Worm (Caenorhabditis elegans) whole organism, L4 larva: ENCODE measurements around the gene T05G5.1.
A peak's percentile ranks its signal among the peaks of the same experiment; 100 is the strongest.

Experiments
- F10B5.3 ChIP-seq: sonication (generic microtip); optimal IDR thresholded peaks from 2 replicates; lab custom pipeline; 2016; ENCODE audit warnings: mild to moderate bottlenecking, missing genetic modification characterization, missing compliant biosample characterization
- F26F4.8 ChIP-seq: fragments of 200-800 bp; sonication (Bioruptor generic); conservative IDR thresholded peaks from 2 replicates; pipeline ENCODE4 v1.3.6; 2022; ENCODE audit warnings: missing genetic modification characterization, missing compliant biosample characterization
- F44E2.7 ChIP-seq: fragments of 200-800 bp; sonication (Bioruptor generic); IDR thresholded peaks from 2 replicates; pipeline ENCODE4 v2.1.2; 2022; ENCODE audit warnings: missing genetic modification characterization, missing compliant biosample characterization
- R02D3.7 ChIP-seq: fragments of 150-350 bp; sonication (generic microtip); optimal IDR thresholded peaks from 3 replicates; lab custom pipeline; 2014; ENCODE audit warnings: missing biosample characterization, missing genetic modification characterization
- T20F7.1 ChIP-seq: fragments of 200-800 bp; sonication (Bioruptor generic); optimal IDR thresholded peaks from 2 replicates; lab custom pipeline; 2018; ENCODE audit warnings: mild to moderate bottlenecking, missing genetic modification characterization, missing compliant biosample characterization
- T26A8.4 ChIP-seq: fragments of 200-800 bp; sonication (Bioruptor generic); IDR thresholded peaks from 2 replicates; pipeline ENCODE4 v1.3.6; 2022; ENCODE audit warnings: missing genetic modification characterization, missing compliant biosample characterization
- Y48G9A.11 ChIP-seq: fragments of 200-800 bp; sonication (Bioruptor generic); IDR thresholded peaks from 2 replicates; pipeline ENCODE4 v1.3.6; 2022; ENCODE audit warnings: missing genetic modification reagents, missing genetic modification characterization, missing compliant biosample characterization
- Y5F2A.4 ChIP-seq: fragments of 200-800 bp; sonication (Bioruptor generic); optimal IDR thresholded peaks from 2 replicates; lab custom pipeline; 2018; ENCODE audit warnings: mild to moderate bottlenecking, missing genetic modification characterization, missing compliant biosample characterization
- Y75B8A.6 ChIP-seq: fragments of 200-800 bp; sonication (Bioruptor generic); IDR thresholded peaks from 2 replicates; pipeline ENCODE4 v1.3.6; 2022; ENCODE audit warnings: missing genetic modification reagents, missing genetic modification characterization, missing compliant biosample characterization
- ZK337.2 ChIP-seq: fragments of 200-800 bp; sonication (Bioruptor generic); IDR thresholded peaks from 2 replicates; pipeline ENCODE4 v1.3.6; 2022; ENCODE audit warnings: missing genetic modification reagents, missing genetic modification characterization, missing compliant biosample characterization
- ZK546.5 ChIP-seq, 2 experiments: sonication (generic microtip); optimal IDR thresholded peaks; 2 replicates each; lab custom pipeline; 2017; ENCODE audit warnings: missing biosample characterization in 2 of 2, missing genetic modification characterization in 2 of 2
- ama-1 ChIP-seq: fragments of 150-350 bp; optimal IDR thresholded peaks from 2 replicates; lab custom pipeline; 2014; ENCODE audit warnings: inconsistent platforms, mixed read lengths
- attf-4 ChIP-seq: sonication (generic microtip); optimal IDR thresholded peaks from 3 replicates; lab custom pipeline; 2017; ENCODE audit warnings: missing biosample characterization, missing genetic modification characterization
- ceh-20 ChIP-seq: fragments of 200-800 bp; sonication (Bioruptor generic); IDR thresholded peaks from 2 replicates; pipeline ENCODE4 v1.3.6; 2022; ENCODE audit warnings: missing genetic modification reagents, missing genetic modification characterization, missing compliant biosample characterization
- ceh-44 ChIP-seq: fragments of 200-800 bp; sonication (Bioruptor generic); IDR thresholded peaks from 2 replicates; pipeline ENCODE4 v1.3.6; 2022; ENCODE audit warnings: missing genetic modification reagents, missing genetic modification characterization, missing compliant biosample characterization
- ceh-62 ChIP-seq: sonication (generic microtip); optimal IDR thresholded peaks from 2 replicates; lab custom pipeline; 2017; ENCODE audit warnings: missing biosample characterization, missing genetic modification characterization
- cey-2 ChIP-seq: sonication (generic microtip); optimal IDR thresholded peaks from 3 replicates; lab custom pipeline; 2017; ENCODE audit warnings: missing genetic modification characterization, mild to moderate bottlenecking, missing compliant biosample characterization, antibody characterized with exemption, borderline replicate concordance; ENCODE audit not compliant: insufficient read depth
- ctbp-1 ChIP-seq: fragments of 200-800 bp; sonication (Bioruptor generic); IDR thresholded peaks from 2 replicates; pipeline ENCODE4 v1.3.6; 2022; ENCODE audit warnings: missing genetic modification reagents, missing genetic modification characterization, missing compliant biosample characterization
- daf-19 ChIP-seq: fragments of 200-800 bp; sonication (Bioruptor generic); conservative IDR thresholded peaks from 2 replicates; pipeline ENCODE4 v1.3.6; 2022; ENCODE audit warnings: missing genetic modification characterization, missing compliant biosample characterization
- daf-8 ChIP-seq: fragments of 200-800 bp; sonication (Bioruptor generic); IDR thresholded peaks from 2 replicates; pipeline ENCODE4 v1.3.6; 2022; ENCODE audit warnings: missing genetic modification characterization, missing compliant biosample characterization
- egl-27 ChIP-seq: sonication (generic microtip); optimal IDR thresholded peaks from 3 replicates; lab custom pipeline; 2017; ENCODE audit warnings: missing biosample characterization, missing genetic modification reagents, missing genetic modification characterization
- egl-43 ChIP-seq: fragments of 200-800 bp; sonication (Bioruptor generic); IDR thresholded peaks from 2 replicates; pipeline ENCODE4 v1.3.6; 2022; ENCODE audit warnings: missing genetic modification reagents, missing genetic modification characterization, missing compliant biosample characterization
- fkh-10 ChIP-seq: fragments of 150-350 bp; optimal IDR thresholded peaks from 2 replicates; lab custom pipeline; 2014; ENCODE audit warnings: missing biosample characterization, missing genetic modification reagents, missing genetic modification characterization
- gei-8 ChIP-seq: fragments of 200-800 bp; sonication (Bioruptor generic); optimal IDR thresholded peaks from 2 replicates; lab custom pipeline; 2018; ENCODE audit warnings: mild to moderate bottlenecking, missing genetic modification characterization, missing compliant biosample characterization
- hlh-11 ChIP-seq: fragments of 200-800 bp; sonication (Bioruptor generic); optimal IDR thresholded peaks from 2 replicates; lab custom pipeline; 2018; ENCODE audit warnings: mild to moderate bottlenecking, missing genetic modification characterization, missing compliant biosample characterization
- hlh-30 ChIP-seq: sonication (generic microtip); optimal IDR thresholded peaks from 2 replicates; lab custom pipeline; 2017; ENCODE audit warnings: antibody characterized with exemption, mild to moderate bottlenecking, missing genetic modification characterization, missing compliant biosample characterization; ENCODE audit not compliant: insufficient read depth
- hmg-1.1 ChIP-seq: fragments of 200-800 bp; sonication (Bioruptor generic); IDR thresholded peaks from 2 replicates; pipeline ENCODE4 v1.3.6; 2022; ENCODE audit warnings: missing genetic modification reagents, missing genetic modification characterization, missing compliant biosample characterization
- lim-7 ChIP-seq: fragments of 200-800 bp; sonication (Bioruptor generic); IDR thresholded peaks from 2 replicates; pipeline ENCODE4 v1.3.6; 2022; ENCODE audit warnings: missing genetic modification characterization, missing compliant biosample characterization
- lin-13 ChIP-seq: fragments of 150-350 bp; optimal IDR thresholded peaks from 2 replicates; lab custom pipeline; 2014; ENCODE audit warnings: missing biosample characterization, missing genetic modification reagents, missing genetic modification characterization
- lin-38 ChIP-seq: fragments of 200-800 bp; sonication (Bioruptor generic); IDR thresholded peaks from 2 replicates; pipeline ENCODE4 v1.3.6; 2022; ENCODE audit warnings: missing genetic modification reagents, missing genetic modification characterization, missing compliant biosample characterization
- lin-39 ChIP-seq: fragments of 150-350 bp; optimal IDR thresholded peaks from 2 replicates; lab custom pipeline; 2014; ENCODE audit warnings: missing biosample characterization, missing genetic modification reagents, missing genetic modification characterization
- lsy-2 ChIP-seq, 2 experiments: fragments of 150-350 bp in 1 of 2; sonication (generic microtip) in 1 of 2; optimal IDR thresholded peaks; 2 replicates each; lab custom pipeline; 2014 to 2017; ENCODE audit warnings: missing biosample characterization in 2 of 2, missing genetic modification characterization in 2 of 2
- madf-9 ChIP-seq: fragments of 200-800 bp; sonication (Bioruptor generic); conservative IDR thresholded peaks from 2 replicates; pipeline ENCODE4 v1.3.6; 2022; ENCODE audit warnings: missing genetic modification reagents, missing genetic modification characterization, missing compliant biosample characterization
- mes-2 ChIP-seq: sonication (generic microtip); optimal IDR thresholded peaks from 2 replicates; lab custom pipeline; 2016; ENCODE audit warnings: missing genotype, mild to moderate bottlenecking, missing genetic modification characterization, missing compliant biosample characterization; ENCODE audit not compliant: poor library complexity, severe bottlenecking
- mxl-2 ChIP-seq: fragments of 200-800 bp; sonication (Bioruptor generic); conservative IDR thresholded peaks from 2 replicates; pipeline ENCODE4 v1.3.6; 2022; ENCODE audit warnings: missing genetic modification reagents, missing genetic modification characterization, missing compliant biosample characterization
- mxl-3 ChIP-seq: fragments of 200-800 bp; sonication (Bioruptor generic); optimal IDR thresholded peaks from 2 replicates; lab custom pipeline; 2018; ENCODE audit warnings: mild to moderate bottlenecking, missing genetic modification characterization, missing compliant biosample characterization
- nhr-237 ChIP-seq: sonication (generic microtip); optimal IDR thresholded peaks from 2 replicates; lab custom pipeline; 2017; ENCODE audit warnings: missing biosample characterization, missing genetic modification characterization
- nhr-28 ChIP-seq: fragments of 150-350 bp; optimal IDR thresholded peaks from 2 replicates; lab custom pipeline; 2014; ENCODE audit warnings: missing biosample characterization, missing genetic modification characterization
- nhr-41 ChIP-seq: fragments of 200-800 bp; sonication (Bioruptor generic); IDR thresholded peaks from 2 replicates; pipeline ENCODE4 v1.3.6; 2022; ENCODE audit warnings: missing genetic modification reagents, missing genetic modification characterization, missing compliant biosample characterization
- nhr-48 ChIP-seq: sonication (generic microtip); optimal IDR thresholded peaks from 2 replicates; lab custom pipeline; 2016; ENCODE audit warnings: mild to moderate bottlenecking, missing genetic modification characterization, missing compliant biosample characterization
- nhr-6 ChIP-seq: fragments of 150-350 bp; optimal IDR thresholded peaks from 2 replicates; lab custom pipeline; 2014; ENCODE audit warnings: missing biosample characterization, missing genetic modification characterization
- nhr-76 ChIP-seq: fragments of 150-350 bp; optimal IDR thresholded peaks from 2 replicates; lab custom pipeline; 2014; ENCODE audit warnings: missing biosample characterization, missing genetic modification characterization
- nhr-77 ChIP-seq: fragments of 150-350 bp; optimal IDR thresholded peaks from 2 replicates; lab custom pipeline; 2014; ENCODE audit warnings: missing biosample characterization, missing genetic modification characterization
- saeg-2 ChIP-seq: fragments of 200-800 bp; sonication (Bioruptor generic); IDR thresholded peaks from 2 replicates; pipeline ENCODE4 v1.3.6; 2022; ENCODE audit warnings: missing genetic modification reagents, missing genetic modification characterization, missing compliant biosample characterization
- skn-1 ChIP-seq: fragments of 150-350 bp; optimal IDR thresholded peaks from 2 replicates; lab custom pipeline; 2014; ENCODE audit warnings: missing biosample characterization, missing genetic modification characterization
- snpc-4 ChIP-seq: fragments of 150-350 bp; optimal IDR thresholded peaks from 2 replicates; lab custom pipeline; 2014; ENCODE audit warnings: missing biosample characterization, missing genetic modification characterization
- spr-1 ChIP-seq: sonication (generic microtip); optimal IDR thresholded peaks from 2 replicates; lab custom pipeline; 2016; ENCODE audit warnings: mild to moderate bottlenecking, missing genetic modification characterization, missing compliant biosample characterization
- spr-3 ChIP-seq: fragments of 200-800 bp; sonication (Bioruptor generic); optimal IDR thresholded peaks from 2 replicates; lab custom pipeline; 2018; ENCODE audit warnings: mild to moderate bottlenecking, missing genetic modification characterization, missing compliant biosample characterization
- unc-130 ChIP-seq: sonication (generic microtip); optimal IDR thresholded peaks from 2 replicates; lab custom pipeline; 2016; ENCODE audit warnings: missing genetic modification reagents, missing genetic modification characterization, missing compliant biosample characterization
- unc-62 ChIP-seq, 3 experiments: fragments of 150-350 bp in 1 of 3; sonication (generic microtip); optimal IDR thresholded peaks in 2 of 3; peaks in 1 of 3; 1 replicate in 1 of 3; 2 replicates in 2 of 3; lab custom pipeline; 2014 to 2017; ENCODE audit warnings: missing biosample characterization in 3 of 3, missing genetic modification characterization in 3 of 3, missing genetic modification reagents in 3 of 3, missing genotype in 1 of 3
- zfp-2 ChIP-seq: sonication (generic microtip); optimal IDR thresholded peaks from 2 replicates; lab custom pipeline; 2016; ENCODE audit warnings: mild to moderate bottlenecking, missing genetic modification characterization, missing compliant biosample characterization

Gene T05G5.1

ce11 chrIII:9717243-9717642, 25.9 kb downstream of the T05G5.1 start (continued):
- peak; percentile 91 for TF ChIP-seq snpc-4 (tag; lab: Kevin White, UChicago)
- no peak for TF ChIP-seq ceh-20 (GFP tag; lab: Robert Waterston, UW)
- no peak for TF ChIP-seq lin-39
- no peak for TF ChIP-seq cey-2 (tag; lab: Kevin White, UChicago)
- peak; percentile 16 for TF ChIP-seq spr-1 (tag; lab: Kevin White, UChicago)
- peak; percentile 64 for TF ChIP-seq F10B5.3 (tag; lab: Kevin White, UChicago)
- no peak for TF ChIP-seq spr-3 (GFP tag; lab: Kevin White, UChicago)
- peak; percentile 25 for TF ChIP-seq attf-4 (tag; lab: Kevin White, UChicago)
- TF ChIP-seq madf-9 = no peak
- TF ChIP-seq F26F4.8 (GFP tag; lab: Robert Waterston, UW) = no peak
- no peak for TF ChIP-seq daf-19 (GFP tag; lab: Robert Waterston, UW)
- TF ChIP-seq ceh-44 = no peak
- TF ChIP-seq lim-7 (GFP tag; lab: Robert Waterston, UW) = no peak
- TF ChIP-seq fkh-10 = no peak
- TF ChIP-seq saeg-2 (GFP tag; lab: Robert Waterston, UW) = no peak
- peak; percentile 89 for TF ChIP-seq mes-2
- no peak for TF ChIP-seq Y5F2A.4
- TF ChIP-seq ctbp-1 = no peak
- no peak; the same call in 1 of the 2 replicates for TF ChIP-seq T26A8.4 (GFP tag; lab: Robert Waterston, UW)
- peak; percentile 65 for TF ChIP-seq nhr-6 (tag; lab: Kevin White, UChicago)
- TF ChIP-seq mxl-3 (GFP tag; lab: Kevin White, UChicago) = no peak
- no peak for TF ChIP-seq ZK546.5 (tag; optimal IDR thresholded peaks at IDR 0.05; lab: Kevin White, UChicago)
- no peak for TF ChIP-seq nhr-237 (tag; lab: Kevin White, UChicago)
- peak in 1 of 2 experiments; percentile 35 for TF ChIP-seq unc-62 (GFP tag; optimal IDR thresholded peaks at IDR 0.05 in 1 of 2; lab: Kevin White, UChicago)
- no peak for TF ChIP-seq unc-62 (tag; optimal IDR thresholded peaks at IDR 0.05; lab: Kevin White, UChicago)
- TF ChIP-seq ZK337.2 (GFP tag; lab: Robert Waterston, UW) = 0 out of 2 replicates have a peak, but pooled peaks have one; percentile 12
- no peak for TF ChIP-seq R02D3.7 (tag; lab: Kevin White, UChicago)
- no peak for TF ChIP-seq ceh-62 (tag; lab: Kevin White, UChicago)
- TF ChIP-seq egl-27 = no peak
- peak; percentile 70 for TF ChIP-seq hlh-11 (tag; lab: Kevin White, UChicago)
- TF ChIP-seq lin-13 (GFP tag; lab: Kevin White, UChicago) = peak; percentile 57
- no peak for TF ChIP-seq daf-8 (GFP tag; lab: Robert Waterston, UW)
- TF ChIP-seq egl-43 = no peak
- no peak; the same call in 1 of the 2 replicates for TF ChIP-seq hmg-1.1 (GFP tag; lab: Robert Waterston, UW)
- no peak for TF ChIP-seq nhr-41 (GFP tag; lab: Robert Waterston, UW)
- no peak for TF ChIP-seq gei-8 (GFP tag; lab: Kevin White, UChicago)
- TF ChIP-seq mxl-2 = no peak
- no peak for TF ChIP-seq skn-1 (tag; lab: Kevin White, UChicago)
- TF ChIP-seq nhr-76 (tag; lab: Kevin White, UChicago) = no peak
- TF ChIP-seq zfp-2 = no peak
- TF ChIP-seq T20F7.1 (GFP tag; lab: Kevin White, UChicago) = no peak
- TF ChIP-seq Y75B8A.6 (GFP tag; lab: Robert Waterston, UW) = no peak
- TF ChIP-seq lin-38 (GFP tag; lab: Robert Waterston, UW) = peak; percentile 67
- peak; percentile 40 for TF ChIP-seq nhr-28
- peak; percentile 94 for TF ChIP-seq ama-1 (lab: Kevin White, UChicago)
- no peak; the same call in 1 of the 2 replicates for TF ChIP-seq Y48G9A.11 (GFP tag; lab: Robert Waterston, UW)
- TF ChIP-seq F44E2.7 (GFP tag; lab: Robert Waterston, UW) = no peak
- TF ChIP-seq nhr-48 (tag; lab: Kevin White, UChicago) = peak; percentile 63
- TF ChIP-seq lsy-2 (tag; optimal IDR thresholded peaks at IDR 0.05; lab: Kevin White, UChicago) = peak in 1 of 2 experiments; percentile 73
- no peak for TF ChIP-seq nhr-77 (tag; lab: Kevin White, UChicago)
- TF ChIP-seq unc-130 (GFP tag; lab: Kevin White, UChicago) = peak; percentile 2
- TF ChIP-seq hlh-30 = peak; percentile 68
